Worm (Caenorhabditis elegans) whole organism, L4/young adult: ENCODE data around the gene him-17.

Experiments used
- W03F9.2 ChIP-seq: fragments of 150-350 bp; optimal IDR thresholded peaks from 2 replicates; lab custom pipeline; 2014; ENCODE audit warnings: missing biosample characterization, missing genetic modification characterization
- dao-5 ChIP-seq: sonication (generic microtip); optimal IDR thresholded peaks from 2 replicates; lab custom pipeline; 2016; ENCODE audit warnings: missing genotype, missing genetic modification characterization, moderate library complexity, missing compliant biosample characterization
- him-1 ChIP-seq: sonication (generic microtip); optimal IDR thresholded peaks from 2 replicates; lab custom pipeline; 2016; ENCODE audit warnings: missing genotype, missing genetic modification reagents, missing genetic modification characterization, missing compliant biosample characterization

The him-17 gene

DNA sequence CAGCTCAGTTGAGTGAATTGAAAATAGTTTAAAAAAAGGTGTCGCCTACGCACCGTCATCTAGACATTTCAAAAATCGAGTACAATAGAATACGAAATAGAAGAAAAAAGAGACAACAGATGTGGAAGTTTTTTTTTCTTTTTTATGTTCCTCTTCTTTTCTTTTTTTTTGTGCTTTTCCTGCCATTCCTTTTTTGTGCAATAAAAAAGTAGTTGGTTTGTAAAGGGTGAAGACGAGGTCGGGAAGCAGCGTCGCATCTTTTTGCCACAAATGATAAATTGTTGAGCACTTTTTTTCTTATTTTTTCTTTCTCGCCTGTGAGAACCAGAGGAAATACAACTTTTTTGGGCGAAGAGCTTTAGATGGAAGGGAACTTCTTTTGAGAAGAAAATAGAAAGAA is 30.0 kb downstream of the him-17 start:
- no peak for TF ChIP-seq him-1 (tag; lab: Kevin White, UChicago)
- TF ChIP-seq dao-5 (tag; lab: Kevin White, UChicago), result no peak
- no peak for TF ChIP-seq W03F9.2

DNA sequence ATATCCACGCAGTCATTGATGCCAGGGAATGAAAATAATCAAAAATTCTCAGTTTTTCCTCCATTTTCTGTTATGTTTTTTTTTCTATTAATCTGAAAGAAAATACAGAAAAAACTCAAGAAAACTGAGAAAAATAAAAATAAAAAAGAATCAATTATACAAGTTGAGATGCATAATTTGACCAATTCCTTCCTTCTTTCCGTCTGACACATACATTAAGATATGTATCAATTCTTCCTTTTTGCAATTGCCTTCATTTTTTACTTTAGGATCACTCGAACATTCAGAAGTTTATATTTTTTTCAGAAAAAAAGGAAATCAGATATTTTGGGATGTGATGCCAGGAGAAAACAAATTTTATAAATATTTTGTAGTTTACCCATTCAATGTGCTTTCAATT is 30.9 kb downstream of the him-17 start, which contains the start of gene F57B1.5:
TSS of gene F57B1.5 (plus strand) at position 301 of the 400 bp plus-strand sequence.
- TF ChIP-seq dao-5 (tag; lab: Kevin White, UChicago) (no peak), W03F9.2 (no peak), him-1 (tag; lab: Kevin White, UChicago) (no peak)

- TF ChIP-seq W03F9.2 (no peak), him-1 (tag; lab: Kevin White, UChicago) (no peak), dao-5 (tag; lab: Kevin White, UChicago) (no peak)
Observed at ce11 chrV:13209567-13209966, 33.1 kb downstream of the him-17 start, which contains the start of gene F57B1.6. F57B1.6 (plus strand) TSS chrV:13209645.

- TF ChIP-seq W03F9.2, result no peak
- TF ChIP-seq him-1 (tag; lab: Kevin White, UChicago), result no peak
- TF ChIP-seq dao-5 (tag; lab: Kevin White, UChicago), result no peak
Observed at ce11 chrV:13212584-13212983, 36.1 kb downstream of the him-17 start.

- no peak for TF ChIP-seq W03F9.2
- no peak for TF ChIP-seq dao-5 (tag; lab: Kevin White, UChicago)
- no peak for TF ChIP-seq him-1 (tag; lab: Kevin White, UChicago)
Observed at ce11 chrV:13221066-13221465, 44.6 kb downstream of the him-17 start.

- TF ChIP-seq W03F9.2 (no peak), him-1 (tag; lab: Kevin White, UChicago) (no peak), dao-5 (tag; lab: Kevin White, UChicago) (no peak)
Observed at ce11 chrV:13229538-13229937, 53.0 kb downstream of the him-17 start.
